Worm (Caenorhabditis elegans) whole organism, L3 larva: ENCODE measurements around the gene rev-1.

Experiments used
- daf-12 ChIP-seq: fragments of 150-350 bp; optimal IDR thresholded peaks from 2 replicates; lab custom pipeline; 2014; ENCODE audit warnings: missing biosample characterization, missing genetic modification reagents, missing genetic modification characterization
- egl-27 ChIP-seq: sonication (generic microtip); optimal IDR thresholded peaks from 4 replicates; lab custom pipeline; 2017; ENCODE audit warnings: missing biosample characterization, missing genetic modification reagents, missing genetic modification characterization
- egl-5 ChIP-seq: fragments of 150-350 bp; optimal IDR thresholded peaks from 2 replicates; lab custom pipeline; 2017; ENCODE audit warnings: missing biosample characterization, missing genetic modification reagents, missing genetic modification characterization, inconsistent platforms
- elt-2 ChIP-seq: sonication (generic microtip); optimal IDR thresholded peaks from 2 replicates; lab custom pipeline; 2016; ENCODE audit warnings: missing genetic modification reagents, mild to moderate bottlenecking, missing genetic modification characterization, missing compliant biosample characterization
- lin-15B ChIP-seq: fragments of 150-350 bp; optimal IDR thresholded peaks from 2 replicates; lab custom pipeline; 2014; ENCODE audit warnings: missing biosample characterization, missing genetic modification characterization
- lin-39 ChIP-seq: fragments of 150-350 bp; optimal IDR thresholded peaks from 2 replicates; lab custom pipeline; 2018; ENCODE audit warnings: missing biosample characterization, missing genetic modification reagents, missing genetic modification characterization
- nhr-12 ChIP-seq: fragments of 150-350 bp; optimal IDR thresholded peaks from 2 replicates; lab custom pipeline; 2014; ENCODE audit warnings: missing biosample characterization, missing genetic modification characterization
- nhr-28 ChIP-seq: fragments of 150-350 bp; optimal IDR thresholded peaks from 2 replicates; lab custom pipeline; 2014; ENCODE audit warnings: missing biosample characterization, missing genetic modification characterization
- nhr-76 ChIP-seq: fragments of 150-350 bp; sonication (generic microtip); optimal IDR thresholded peaks from 5 replicates; lab custom pipeline; 2014; ENCODE audit warnings: missing biosample characterization, missing genetic modification characterization
- nhr-77 ChIP-seq: fragments of 150-350 bp; optimal IDR thresholded peaks from 2 replicates; lab custom pipeline; 2014; ENCODE audit warnings: missing biosample characterization, missing genetic modification characterization
- pqm-1 ChIP-seq: fragments of 150-350 bp; optimal IDR thresholded peaks from 2 replicates; lab custom pipeline; 2017; ENCODE audit warnings: missing biosample characterization, missing genetic modification characterization, inconsistent platforms
- snpc-4 ChIP-seq: fragments of 150-350 bp; optimal IDR thresholded peaks from 2 replicates; lab custom pipeline; 2014; ENCODE audit warnings: missing biosample characterization, missing genetic modification characterization
- unc-62 ChIP-seq: fragments of 150-350 bp; sonication (generic microtip); optimal IDR thresholded peaks from 4 replicates; lab custom pipeline; 2014; ENCODE audit warnings: missing biosample characterization, missing genetic modification reagents, missing genetic modification characterization

Gene rev-1

ce11 chrII:7946830-7947425 lies 46.5 kb downstream of the rev-1 start, which contains the start of gene ZK669.5:
Gene ZK669.5, minus strand, starts transcription at chrII:7946880.
- TF ChIP-seq nhr-12 (tag; lab: Kevin White, UChicago) = no peak
- no peak for TF ChIP-seq nhr-77 (tag; lab: Kevin White, UChicago)
- TF ChIP-seq lin-39 = no peak
- no peak for TF ChIP-seq egl-27 (tag; lab: Kevin White, UChicago)
- no peak for TF ChIP-seq lin-15B
- no peak for TF ChIP-seq daf-12 (tag; lab: Kevin White, UChicago)
- no peak for TF ChIP-seq elt-2 (tag; lab: Kevin White, UChicago)
- TF ChIP-seq unc-62 (GFP tag; lab: Kevin White, UChicago) = no peak
- TF ChIP-seq nhr-28 (tag; lab: Kevin White, UChicago) = no peak

DNA sequence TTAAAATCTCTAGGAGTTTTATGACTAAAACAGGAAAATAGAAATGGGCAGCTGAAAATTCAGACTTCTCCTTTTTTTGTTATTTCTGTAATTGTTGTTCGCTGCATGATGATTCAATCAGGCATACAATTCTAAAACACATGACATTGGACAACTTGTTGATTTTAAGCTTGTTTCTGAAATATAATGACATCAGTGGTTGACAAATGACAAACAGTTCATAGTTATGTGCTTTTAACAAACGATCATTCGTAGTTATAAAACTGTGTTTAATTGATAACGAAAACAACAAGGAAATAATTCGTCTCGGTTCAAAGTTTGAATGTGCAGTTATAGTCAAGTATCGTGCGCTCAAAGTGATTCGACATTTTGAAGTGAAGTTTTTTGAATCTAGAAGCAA lies 47.9 kb downstream of the rev-1 start:
- TF ChIP-seq nhr-28 (tag; lab: Kevin White, UChicago) (no peak), nhr-76 (tag; lab: Kevin White, UChicago) (no peak), snpc-4 (no peak), elt-2 (tag; lab: Kevin White, UChicago) (no peak), pqm-1 (tag; lab: Kevin White, UChicago) (peak; percentile 49), egl-5 (tag; lab: Kevin White, UChicago) (no peak)
